Fruit fly (Drosophila melanogaster): ENCODE measurements around the gene pira.

pira gene

DNA sequence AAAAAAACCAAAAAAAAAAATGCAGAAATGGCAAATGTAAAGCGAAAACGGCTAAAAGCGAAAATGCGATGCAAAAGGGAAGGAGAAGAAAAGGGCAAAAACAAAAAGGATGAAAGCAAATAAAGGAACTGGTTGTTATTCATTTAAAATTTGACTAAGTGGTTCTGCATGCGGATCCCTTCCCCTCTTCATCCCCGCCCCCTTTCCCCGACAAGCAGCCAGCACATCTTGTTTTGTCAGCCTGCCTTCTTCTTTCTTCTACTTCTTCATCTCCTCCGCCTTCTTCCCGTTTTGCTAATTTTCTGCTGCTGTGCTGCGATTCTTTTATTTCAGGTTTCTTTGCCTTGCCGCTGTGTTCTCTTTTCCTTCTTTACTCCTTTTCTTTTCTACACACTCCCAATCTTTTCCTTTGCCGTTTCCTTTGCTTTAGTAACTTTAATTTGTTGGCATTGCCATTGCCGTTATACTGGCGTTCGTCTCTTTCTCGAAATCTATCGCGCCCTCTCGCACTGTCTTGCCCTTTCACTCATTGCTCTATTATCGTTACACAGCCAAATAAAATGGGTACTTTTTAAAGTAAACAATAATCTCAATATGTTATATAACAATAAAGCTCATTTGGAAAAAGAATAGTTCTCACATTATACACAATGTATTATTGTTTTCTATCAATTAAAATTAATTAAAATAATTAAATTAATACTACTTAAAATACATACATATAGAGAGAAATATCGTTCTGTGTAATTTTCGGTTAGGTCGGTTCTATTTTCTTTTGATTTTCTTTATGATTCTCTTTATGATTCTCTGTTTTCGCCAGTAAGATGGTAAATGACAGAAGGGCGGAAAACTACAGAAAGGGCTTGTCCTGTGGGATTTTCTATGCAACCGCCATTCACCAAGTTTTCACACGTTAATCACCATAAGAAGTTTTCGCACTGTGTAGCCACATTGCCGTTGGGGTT is 15.4 kb downstream of the pira start (continued):
- TF ChIP-seq vvl (GFP tag; IDR thresholded peaks at IDR 0.05) (no peak; the same call in 1 of the 2 replicates), Fer1 (GFP tag; optimal IDR thresholded peaks at IDR 0.05) (peak; percentile 36), odd (GFP tag; optimal IDR thresholded peaks at IDR 0.05) (peak; percentile 28), CG16815 (GFP tag; optimal IDR thresholded peaks at IDR 0.05) (peak; percentile 25), CG4360 (GFP tag; IDR thresholded peaks at IDR 0.05) (no peak), Ptx1 (GFP tag; IDR thresholded peaks at IDR 0.05) (peak; percentile 54), Oli (tag; optimal IDR thresholded peaks at IDR 0.05) (peak; percentile 70), zfh2 (GFP tag; optimal IDR thresholded peaks at IDR 0.05) (no peak), CG18262 (tag; optimal IDR thresholded peaks at IDR 0.05) (peak; percentile 88), CG6654 (GFP tag; optimal IDR thresholded peaks at IDR 0.05) (no peak), croc (GFP tag; conservative IDR thresholded peaks at IDR 0.05) (peak; percentile 29; the same call in 2 of the 3 replicates), kay (GFP tag; optimal IDR thresholded peaks at IDR 0.05) (no peak), CG9817 (tag; optimal IDR thresholded peaks at IDR 0.05) (no peak), ac (GFP tag; optimal IDR thresholded peaks at IDR 0.05) (no peak), bowl (GFP tag; IDR thresholded peaks at IDR 0.05) (no peak), CG7963 (GFP tag; IDR thresholded peaks at IDR 0.05; ENCODE audit: partially characterized antibody) (no peak), CG9932 (GFP tag; IDR thresholded peaks at IDR 0.05) (no peak), tap (tag; optimal IDR thresholded peaks at IDR 0.05) (peak; percentile 70), crc (GFP tag; optimal IDR thresholded peaks at IDR 0.05) (no peak), CG8765 (GFP tag; IDR thresholded peaks at IDR 0.05) (no peak), CG1024 (GFP tag; IDR thresholded peaks at IDR 0.05) (no peak), grau (tag; optimal IDR thresholded peaks at IDR 0.05) (peak; percentile 78), Pdp1 (GFP tag; optimal IDR thresholded peaks at IDR 0.05) (peak in 1 of 2 experiments; percentile 70), ATbp (GFP tag; optimal IDR thresholded peaks at IDR 0.05) (peak; percentile 33), aop (GFP tag; IDR thresholded peaks at IDR 0.05) (no peak), CG9727 (GFP tag; optimal IDR thresholded peaks at IDR 0.05) (peak; percentile 77), Usf (GFP tag; optimal IDR thresholded peaks at IDR 0.05) (peak; percentile 40), pfk (GFP tag; optimal IDR thresholded peaks at IDR 0.05) (no peak), HLH4C (GFP tag; IDR thresholded peaks at IDR 0.05; ENCODE audit: partially characterized antibody) (no peak), Med (GFP tag) (peak; percentile 38), CG8944 (GFP tag; optimal IDR thresholded peaks at IDR 0.05) (no peak), CG32772 (GFP tag; IDR thresholded peaks at IDR 0.05) (no peak; the same call in 1 of the 2 replicates), onecut (GFP tag; IDR thresholded peaks at IDR 0.05) (no peak), MBD-R2 (GFP tag; IDR thresholded peaks at IDR 0.05) (no peak), dati (GFP tag; IDR thresholded peaks at IDR 0.05) (no peak), gsb (GFP tag; IDR thresholded peaks at IDR 0.05) (no peak), D (optimal IDR thresholded peaks at IDR 0.05) (no peak), D (GFP tag; optimal IDR thresholded peaks at IDR 0.05) (peak; percentile 40), bigmax (GFP tag; optimal IDR thresholded peaks at IDR 0.05) (no peak), CG13894 (tag; optimal IDR thresholded peaks at IDR 0.05) (no peak), Lhr (GFP tag; optimal IDR thresholded peaks at IDR 0.05) (no peak), CG9797 (GFP tag; optimal IDR thresholded peaks at IDR 0.05) (no peak), CG34376 (GFP tag; optimal IDR thresholded peaks at IDR 0.05) (no peak), CG16813 (GFP tag; IDR thresholded peaks at IDR 0.05; ENCODE audit: partially characterized antibody) (no peak), otp (GFP tag; IDR thresholded peaks at IDR 0.05) (no peak), klu (GFP tag; IDR thresholded peaks at IDR 0.05) (no peak; the same call in 1 of the 2 replicates), Dfd (GFP tag; optimal IDR thresholded peaks at IDR 0.05) (no peak), Oaz (GFP tag; IDR thresholded peaks at IDR 0.05) (no peak), Dip3 (GFP tag; optimal IDR thresholded peaks at IDR 0.05) (no peak)

Measured in whole organism, embryonic.